Fruit fly (Drosophila melanogaster): ENCODE measurements around the gene CG17361.

Gene CG17361

DNA sequence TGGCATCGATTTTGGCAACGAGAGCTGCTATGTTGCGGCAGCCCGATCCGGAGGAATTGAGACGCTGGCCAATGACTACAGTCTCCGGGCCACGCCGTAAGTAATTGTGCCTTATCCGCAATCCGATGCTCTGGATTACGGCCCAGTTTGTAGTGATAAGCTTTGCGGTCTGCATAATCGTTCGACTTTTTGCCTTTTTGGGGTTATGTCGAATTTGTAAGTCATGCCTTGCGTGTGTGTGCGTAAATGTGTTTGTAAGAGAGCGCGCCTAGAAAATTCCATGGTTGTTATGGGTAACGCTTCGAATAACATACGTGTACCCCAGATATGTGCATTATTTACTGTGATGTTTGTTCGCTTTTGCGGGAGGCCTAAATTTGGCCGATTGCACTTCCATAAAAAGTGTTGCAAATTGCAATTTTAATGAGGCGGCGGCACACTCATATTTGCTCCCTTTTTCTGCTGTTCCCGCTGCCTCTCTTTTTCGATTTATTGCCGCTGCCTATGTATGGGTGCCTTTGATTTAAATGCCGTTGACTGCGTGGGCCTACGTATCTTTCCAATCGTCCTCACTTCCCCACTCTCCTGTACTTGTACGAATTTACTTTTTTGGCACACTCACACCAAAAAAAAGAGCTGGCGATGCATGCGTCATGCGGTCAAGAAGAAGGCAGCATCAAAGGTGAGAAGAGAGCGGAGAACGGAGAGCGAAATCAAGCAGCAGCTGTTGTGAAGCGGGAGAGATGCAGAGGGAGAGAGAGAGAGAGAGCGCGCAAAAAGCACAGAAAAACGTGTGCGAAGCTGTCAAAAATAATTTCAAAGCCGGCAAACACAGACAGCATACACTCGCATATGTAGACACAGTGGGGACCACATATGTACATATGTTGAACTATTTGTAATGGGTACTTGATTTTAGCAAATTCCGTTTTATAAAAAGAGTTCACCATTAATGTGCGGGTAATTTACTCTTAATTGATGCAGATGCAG lies 41.0 kb downstream of the CG17361 start:
- 0 out of 2 replicates have a peak, but pooled peaks have one; percentile 17 for TF ChIP-seq CG15336 (GFP tag; IDR thresholded peaks at IDR 0.05)
- TF ChIP-seq CG6808 (GFP tag; optimal IDR thresholded peaks at IDR 0.05) = peak; percentile 6
- TF ChIP-seq Sox102F (GFP tag; optimal IDR thresholded peaks at IDR 0.05) = no peak
- TF ChIP-seq eg (GFP tag; IDR thresholded peaks at IDR 0.05) = peak; percentile 46; the same call in 1 of the 3 replicates
- TF ChIP-seq svp (GFP tag) = peak; percentile 93
- peak; percentile 1 for TF ChIP-seq CG31627 (GFP tag; optimal IDR thresholded peaks at IDR 0.05)
- peak; percentile 29; the same call in 2 of the 3 replicates for TF ChIP-seq CG8119 (GFP tag; IDR thresholded peaks at IDR 0.05)
- TF ChIP-seq pdm3 (GFP tag; optimal IDR thresholded peaks at IDR 0.05) = no peak
- TF ChIP-seq CG6163 (GFP tag; IDR thresholded peaks at IDR 0.05) = 0 out of 3 replicates have a peak, but pooled peaks have one; percentile 33
- TF ChIP-seq salr (GFP tag; optimal IDR thresholded peaks at IDR 0.05) = no peak
- peak; percentile 49 for TF ChIP-seq CG6854 (GFP tag; optimal IDR thresholded peaks at IDR 0.05)
- TF ChIP-seq CG11294 (GFP tag; IDR thresholded peaks at IDR 0.05) = peak; percentile 18; the same call in 1 of the 2 replicates
- peak; percentile 90 for TF ChIP-seq achi (GFP tag; optimal IDR thresholded peaks at IDR 0.05)
- no peak for TF ChIP-seq fd59A (GFP tag; optimal IDR thresholded peaks at IDR 0.05)
- TF ChIP-seq Lpt (GFP tag; optimal IDR thresholded peaks at IDR 0.05) = peak; percentile 5
- TF ChIP-seq ss (GFP tag; optimal IDR thresholded peaks at IDR 0.05) = peak in 1 of 2 experiments; percentile 25
- TF ChIP-seq Eip78C (GFP tag) = peak; percentile 78

Measured in whole organism, prepupa.